Worm (Caenorhabditis elegans) whole organism, L2 larva: ENCODE results near the gene viro-2.

Experiments
- C34F6.9 ChIP-seq: fragments of 150-350 bp; optimal IDR thresholded peaks from 2 replicates; lab custom pipeline; 2014; ENCODE audit warnings: missing biosample characterization, missing genetic modification characterization
- F13H6.1 ChIP-seq: sonication (generic microtip); optimal IDR thresholded peaks from 2 replicates; lab custom pipeline; 2016; ENCODE audit warnings: missing genetic modification characterization, missing compliant biosample characterization
- R02D3.7 ChIP-seq: fragments of 150-350 bp; optimal IDR thresholded peaks from 2 replicates; lab custom pipeline; 2014; ENCODE audit warnings: missing biosample characterization, missing genetic modification characterization
- Y55F3AM.14 ChIP-seq: fragments of 200-800 bp; sonication (Bioruptor generic); optimal IDR thresholded peaks from 2 replicates; lab custom pipeline; 2018; ENCODE audit warnings: mild to moderate bottlenecking, missing genetic modification characterization, missing compliant biosample characterization
- ZK546.5 ChIP-seq: sonication (generic microtip); optimal IDR thresholded peaks from 2 replicates; lab custom pipeline; 2017; ENCODE audit warnings: missing biosample characterization, missing genetic modification characterization
- alr-1 ChIP-seq: fragments of 150-350 bp; optimal IDR thresholded peaks from 2 replicates; lab custom pipeline; 2014; ENCODE audit warnings: missing biosample characterization, missing genetic modification characterization
- aly-2 ChIP-seq: fragments of 150-350 bp; optimal IDR thresholded peaks from 2 replicates; lab custom pipeline; 2014; ENCODE audit warnings: missing biosample characterization, missing genetic modification characterization
- ama-1 ChIP-seq: fragments of 150-350 bp; optimal IDR thresholded peaks from 2 replicates; lab custom pipeline; 2018; ENCODE audit warnings: inconsistent platforms
- blmp-1 ChIP-seq: sonication (generic microtip); optimal IDR thresholded peaks from 2 replicates; lab custom pipeline; 2017; ENCODE audit warnings: missing genetic modification characterization, mild to moderate bottlenecking, missing compliant biosample characterization, antibody characterized with exemption, moderate library complexity; ENCODE audit not compliant: insufficient read depth
- ceh-16 ChIP-seq: fragments of 150-350 bp; optimal IDR thresholded peaks from 2 replicates; lab custom pipeline; 2014; ENCODE audit warnings: missing biosample characterization, missing genetic modification characterization
- ceh-82 ChIP-seq: fragments of 150-350 bp; optimal IDR thresholded peaks from 2 replicates; lab custom pipeline; 2014; ENCODE audit warnings: missing biosample characterization, missing genetic modification characterization
- crh-2 ChIP-seq: sonication (generic microtip); optimal IDR thresholded peaks from 2 replicates; lab custom pipeline; 2017; ENCODE audit warnings: missing biosample characterization, missing genetic modification characterization
- dmd-4 ChIP-seq: sonication (generic microtip); optimal IDR thresholded peaks from 2 replicates; lab custom pipeline; 2017; ENCODE audit warnings: missing biosample characterization, missing genetic modification characterization
- egl-27 ChIP-seq: sonication (generic microtip); optimal IDR thresholded peaks from 3 replicates; lab custom pipeline; 2017; ENCODE audit warnings: missing biosample characterization, missing genetic modification reagents, missing genetic modification characterization
- elt-1 ChIP-seq: fragments of 150-350 bp; optimal IDR thresholded peaks from 2 replicates; lab custom pipeline; 2014; ENCODE audit warnings: missing biosample characterization, missing genetic modification characterization
- elt-3 ChIP-seq: sonication (generic microtip); optimal IDR thresholded peaks from 2 replicates; lab custom pipeline; 2017; ENCODE audit warnings: missing biosample characterization, missing genetic modification characterization
- fos-1 ChIP-seq: fragments of 150-350 bp; optimal IDR thresholded peaks from 2 replicates; lab custom pipeline; 2014; ENCODE audit warnings: missing biosample characterization, missing genetic modification characterization
- gmeb-1 ChIP-seq: fragments of 150-350 bp; optimal IDR thresholded peaks from 2 replicates; lab custom pipeline; 2014; ENCODE audit warnings: missing biosample characterization, missing genetic modification characterization
- lin-11 ChIP-seq: fragments of 150-350 bp; sonication (generic microtip); optimal IDR thresholded peaks from 2 replicates; lab custom pipeline; 2014; ENCODE audit warnings: missing biosample characterization, missing genetic modification characterization, inconsistent platforms, mixed read lengths
- lin-13 ChIP-seq: fragments of 150-350 bp; optimal IDR thresholded peaks from 2 replicates; lab custom pipeline; 2014; ENCODE audit warnings: missing biosample characterization, missing genetic modification reagents, missing genetic modification characterization
- lin-39 ChIP-seq: fragments of 150-350 bp; optimal IDR thresholded peaks from 2 replicates; lab custom pipeline; 2014; ENCODE audit warnings: missing biosample characterization, missing genetic modification reagents, missing genetic modification characterization
- lsy-2 ChIP-seq, 2 experiments: fragments of 150-350 bp in 1 of 2; sonication (generic microtip) in 1 of 2; optimal IDR thresholded peaks; 2 replicates each; lab custom pipeline; 2014 to 2017; ENCODE audit warnings: missing biosample characterization in 2 of 2, missing genetic modification characterization in 2 of 2
- mab-5 ChIP-seq: fragments of 150-350 bp; optimal IDR thresholded peaks from 2 replicates; lab custom pipeline; 2014; ENCODE audit warnings: missing biosample characterization, missing genetic modification characterization
- mbf-1 ChIP-seq: sonication (generic microtip); optimal IDR thresholded peaks from 2 replicates; lab custom pipeline; 2017; ENCODE audit warnings: missing biosample characterization, missing genetic modification characterization
- mdl-1 ChIP-seq, 2 experiments: fragments of 150-350 bp in 1 of 2; sonication (generic microtip) in 1 of 2; optimal IDR thresholded peaks; 2 replicates each; lab custom pipeline; 2017; ENCODE audit warnings: missing biosample characterization in 2 of 2, missing genetic modification characterization in 2 of 2
- nhr-10 ChIP-seq: sonication (generic microtip); optimal IDR thresholded peaks from 2 replicates; lab custom pipeline; 2017; ENCODE audit warnings: missing biosample characterization, missing genetic modification characterization
- nhr-11 ChIP-seq: fragments of 150-350 bp; optimal IDR thresholded peaks from 2 replicates; lab custom pipeline; 2014; ENCODE audit warnings: missing biosample characterization, missing genetic modification characterization
- nhr-12 ChIP-seq: fragments of 150-350 bp; optimal IDR thresholded peaks from 2 replicates; lab custom pipeline; 2014; ENCODE audit warnings: missing biosample characterization, missing genetic modification characterization
- nhr-129 ChIP-seq: fragments of 150-350 bp; optimal IDR thresholded peaks from 2 replicates; lab custom pipeline; 2014; ENCODE audit warnings: missing biosample characterization, missing genetic modification characterization
- nhr-21 ChIP-seq: fragments of 150-350 bp; optimal IDR thresholded peaks from 2 replicates; lab custom pipeline; 2014; ENCODE audit warnings: missing biosample characterization, missing genetic modification characterization
- nhr-23 ChIP-seq: fragments of 150-350 bp; optimal IDR thresholded peaks from 2 replicates; lab custom pipeline; 2014; ENCODE audit warnings: missing biosample characterization, missing genetic modification reagents, missing genetic modification characterization
- nhr-237 ChIP-seq: fragments of 150-350 bp; optimal IDR thresholded peaks from 2 replicates; lab custom pipeline; 2014; ENCODE audit warnings: missing biosample characterization, missing genetic modification characterization
- nhr-25 ChIP-seq: fragments of 150-350 bp; sonication (generic microtip); optimal IDR thresholded peaks from 3 replicates; lab custom pipeline; 2014; ENCODE audit warnings: missing biosample characterization, missing genetic modification characterization
- nhr-6 ChIP-seq: fragments of 150-350 bp; optimal IDR thresholded peaks from 2 replicates; lab custom pipeline; 2014; ENCODE audit warnings: missing biosample characterization, missing genetic modification characterization
- nhr-77 ChIP-seq: fragments of 150-350 bp; optimal IDR thresholded peaks from 2 replicates; lab custom pipeline; 2014; ENCODE audit warnings: missing biosample characterization, missing genetic modification characterization
- peb-1 ChIP-seq: fragments of 150-350 bp; optimal IDR thresholded peaks from 2 replicates; lab custom pipeline; 2014; ENCODE audit warnings: missing biosample characterization, missing genetic modification characterization
- sem-4 ChIP-seq: fragments of 150-350 bp; optimal IDR thresholded peaks from 2 replicates; lab custom pipeline; 2014; ENCODE audit warnings: missing biosample characterization, missing genetic modification reagents, missing genetic modification characterization
- skn-1 ChIP-seq: sonication (generic microtip); optimal IDR thresholded peaks from 2 replicates; lab custom pipeline; 2017; ENCODE audit warnings: missing biosample characterization, missing genetic modification characterization
- sma-3 ChIP-seq: sonication (generic microtip); optimal IDR thresholded peaks from 2 replicates; lab custom pipeline; 2016; ENCODE audit warnings: missing genetic modification reagents, missing genetic modification characterization, missing compliant biosample characterization
- sma-9 ChIP-seq, 2 experiments: fragments of 150-350 bp in 1 of 2; sonication (generic microtip) in 1 of 2; optimal IDR thresholded peaks; 2 replicates each; lab custom pipeline; 2014 to 2016; ENCODE audit warnings: missing genetic modification characterization in 2 of 2, mild to moderate bottlenecking in 1 of 2, missing biosample characterization in 1 of 2, missing compliant biosample characterization in 1 of 2, missing genetic modification reagents in 1 of 2, moderate library complexity in 1 of 2
- snpc-4 ChIP-seq: fragments of 150-350 bp; optimal IDR thresholded peaks from 2 replicates; lab custom pipeline; 2014; ENCODE audit warnings: missing biosample characterization, missing genetic modification characterization
- unc-39 ChIP-seq: fragments of 150-350 bp; optimal IDR thresholded peaks from 2 replicates; lab custom pipeline; 2014; ENCODE audit warnings: missing biosample characterization, missing genetic modification characterization
- unc-55 ChIP-seq: fragments of 150-350 bp; sonication (generic microtip); optimal IDR thresholded peaks from 3 replicates; lab custom pipeline; 2014; ENCODE audit warnings: missing biosample characterization, missing genetic modification reagents, missing genetic modification characterization
- unc-62 ChIP-seq: fragments of 150-350 bp; optimal IDR thresholded peaks from 2 replicates; lab custom pipeline; 2014; ENCODE audit warnings: missing biosample characterization, missing genetic modification reagents, missing genetic modification characterization
- zag-1 ChIP-seq: fragments of 150-350 bp; optimal IDR thresholded peaks from 2 replicates; lab custom pipeline; 2014; ENCODE audit warnings: missing biosample characterization, missing genetic modification characterization
- ztf-1 ChIP-seq: fragments of 200-800 bp; sonication (Bioruptor generic); conservative IDR thresholded peaks from 2 replicates; pipeline ENCODE4 v1.3.6; 2022; ENCODE audit warnings: missing genetic modification characterization, missing compliant biosample characterization
- ztf-11 ChIP-seq: sonication (generic microtip); optimal IDR thresholded peaks from 2 replicates; lab custom pipeline; 2017; ENCODE audit warnings: missing biosample characterization, missing genetic modification characterization
- ztf-4 ChIP-seq: fragments of 150-350 bp; optimal IDR thresholded peaks from 2 replicates; lab custom pipeline; 2014; ENCODE audit warnings: missing biosample characterization, missing genetic modification characterization

viro-2 gene

DNA sequence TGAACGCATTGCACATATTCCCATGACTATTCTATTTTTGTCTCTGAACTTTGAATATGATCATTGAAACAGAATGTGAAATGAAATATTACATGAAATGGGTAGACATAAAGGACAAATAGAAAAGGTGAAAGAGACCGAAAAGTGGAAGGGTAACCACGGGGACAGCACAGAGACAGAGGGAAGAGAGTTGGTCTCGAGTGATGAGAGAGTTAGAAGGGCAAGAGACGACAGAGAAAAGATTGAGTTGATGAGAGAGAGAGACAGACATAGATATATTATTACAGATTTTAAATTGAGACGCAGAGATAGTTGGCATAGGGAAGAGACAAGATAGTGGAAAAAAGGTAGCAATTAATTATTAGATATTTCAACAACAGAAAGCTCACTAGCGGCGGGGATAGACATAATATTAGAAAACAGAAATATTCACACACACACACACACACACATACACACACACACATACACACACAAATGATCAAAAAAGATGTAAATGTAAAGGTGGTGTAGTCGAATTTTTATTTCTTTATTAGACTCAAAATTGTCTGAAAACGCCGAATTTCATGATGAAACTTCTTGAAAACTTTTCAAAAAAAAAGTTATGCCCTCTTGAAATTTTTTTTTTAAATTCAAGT, 12.0 kb upstream of the viro-2 start:
- TF ChIP-seq nhr-23 (tag; lab: Kevin White, UChicago): no peak
- TF ChIP-seq nhr-25: peak; percentile 89
- TF ChIP-seq ceh-16 (tag; lab: Kevin White, UChicago): no peak
- TF ChIP-seq blmp-1 (tag; lab: Kevin White, UChicago): peak; percentile 74
- TF ChIP-seq ztf-1 (GFP tag; lab: Robert Waterston, UW): no peak
- TF ChIP-seq lin-11 (tag; lab: Kevin White, UChicago): no peak
- no peak for TF ChIP-seq nhr-77
- peak; percentile 87 for TF ChIP-seq F13H6.1 (tag; lab: Kevin White, UChicago)
- peak; percentile 7 for TF ChIP-seq ama-1 (lab: Kevin White, UChicago)
- no peak for TF ChIP-seq alr-1 (tag; lab: Kevin White, UChicago)
- TF ChIP-seq unc-62 (GFP tag; lab: Kevin White, UChicago): no peak
- peak; percentile 27 for TF ChIP-seq snpc-4
- TF ChIP-seq ZK546.5 (tag; lab: Kevin White, UChicago): no peak
- TF ChIP-seq mab-5 (tag; lab: Kevin White, UChicago): no peak
- peak; percentile 71 for TF ChIP-seq C34F6.9 (tag; lab: Kevin White, UChicago)
- TF ChIP-seq gmeb-1 (tag; lab: Kevin White, UChicago): peak; percentile 21
- no peak for TF ChIP-seq aly-2 (tag; lab: Kevin White, UChicago)
- TF ChIP-seq mdl-1 (tag; optimal IDR thresholded peaks at IDR 0.05; lab: Kevin White, UChicago): no peak
- TF ChIP-seq skn-1 (tag; lab: Kevin White, UChicago): no peak
- peak; percentile 64 for TF ChIP-seq lin-13 (GFP tag; lab: Kevin White, UChicago)
- TF ChIP-seq unc-39: no peak
- peak; percentile 61 for TF ChIP-seq unc-55 (GFP tag; lab: Kevin White, UChicago)
- TF ChIP-seq egl-27 (tag; lab: Kevin White, UChicago): peak; percentile 91
- no peak for TF ChIP-seq elt-3 (tag; lab: Kevin White, UChicago)
- TF ChIP-seq lin-39 (tag; lab: Kevin White, UChicago): no peak
- TF ChIP-seq nhr-6 (tag; lab: Kevin White, UChicago): peak; percentile 86
- peak; percentile 78 for TF ChIP-seq nhr-129
- no peak for TF ChIP-seq mbf-1 (tag; lab: Kevin White, UChicago)
- peak; percentile 76 for TF ChIP-seq nhr-21 (tag; lab: Kevin White, UChicago)
- no peak for TF ChIP-seq ceh-82
- peak; percentile 35 for TF ChIP-seq nhr-10 (tag; lab: Kevin White, UChicago)
- TF ChIP-seq ztf-11: no peak
- TF ChIP-seq ztf-4 (tag; lab: Kevin White, UChicago): peak; percentile 75
- TF ChIP-seq lsy-2 (tag; optimal IDR thresholded peaks at IDR 0.05; lab: Kevin White, UChicago): peak; percentile 25 to 69
- no peak for TF ChIP-seq elt-1 (tag; lab: Kevin White, UChicago)
- peak; percentile 74 for TF ChIP-seq sma-3 (GFP tag; lab: Kevin White, UChicago)
- TF ChIP-seq sem-4 (tag; lab: Kevin White, UChicago): peak; percentile 60
- TF ChIP-seq R02D3.7 (tag; lab: Kevin White, UChicago): no peak
- no peak for TF ChIP-seq nhr-12 (tag; lab: Kevin White, UChicago)
- TF ChIP-seq crh-2 (tag; lab: Kevin White, UChicago): peak; percentile 79
- no peak for TF ChIP-seq peb-1 (tag; lab: Kevin White, UChicago)
- TF ChIP-seq dmd-4 (tag; lab: Kevin White, UChicago): no peak
- peak; percentile 76 for TF ChIP-seq fos-1
- TF ChIP-seq zag-1: no peak
- TF ChIP-seq nhr-11 (tag; lab: Kevin White, UChicago): no peak
- TF ChIP-seq sma-9 (GFP tag; optimal IDR thresholded peaks at IDR 0.05; lab: Kevin White, UChicago): peak; percentile 81
- no peak for TF ChIP-seq sma-9 (tag; optimal IDR thresholded peaks at IDR 0.05; lab: Kevin White, UChicago)
- no peak for TF ChIP-seq nhr-237 (tag; lab: Kevin White, UChicago)
- no peak for TF ChIP-seq Y55F3AM.14 (GFP tag; lab: Kevin White, UChicago)
